Fruit fly (Drosophila melanogaster) whole organism, embryonic: ENCODE data around the gene lectin-29Ca.

ENCODE experiments used
- Adf1 ChIP-seq: fragments of 200-800 bp; sonication (Bioruptor generic); IDR thresholded peaks from 2 replicates; pipeline ENCODE4 v1.3.6; 2022; ENCODE audit warnings: missing biosample characterization, missing genetic modification characterization
- Bgb ChIP-seq: fragments of 200-800 bp; sonication (Bioruptor generic); IDR thresholded peaks from 2 replicates; pipeline ENCODE4 v1.3.6; 2022; ENCODE audit warnings: missing biosample characterization, missing genetic modification characterization; ENCODE audit not compliant: partially characterized antibody
- Bteb2 ChIP-seq: fragments of 200-800 bp; sonication (Bioruptor generic); optimal IDR thresholded peaks from 2 replicates; lab custom pipeline; 2016; ENCODE audit warnings: missing biosample characterization, missing genetic modification characterization
- CG10366 ChIP-seq: fragments of 200-800 bp; sonication (Bioruptor generic); IDR thresholded peaks from 2 replicates; pipeline ENCODE4 v1.3.6; 2022; ENCODE audit warnings: missing biosample characterization, missing genetic modification characterization
- CG11560 ChIP-seq: fragments of 200-800 bp; sonication (Bioruptor generic); IDR thresholded peaks from 3 replicates; pipeline ENCODE4 v1.3.6; 2022; ENCODE audit warnings: missing biosample characterization, missing genetic modification characterization
- CG12299 ChIP-seq: fragments of 200-800 bp; sonication (Bioruptor generic); optimal IDR thresholded peaks from 2 replicates; lab custom pipeline; 2018; ENCODE audit warnings: missing biosample characterization, mild to moderate bottlenecking, missing genetic modification characterization
- CG13624 ChIP-seq: fragments of 200-800 bp; sonication (Bioruptor generic); optimal IDR thresholded peaks from 2 replicates; lab custom pipeline; 2016; ENCODE audit warnings: missing biosample characterization, missing genetic modification characterization
- CG17186 ChIP-seq: fragments of 200-800 bp; sonication (Bioruptor generic); optimal IDR thresholded peaks from 3 replicates; lab custom pipeline; 2017; ENCODE audit warnings: missing biosample characterization, missing genetic modification reagents, missing genetic modification characterization
- CG17385 ChIP-seq: fragments of 200-800 bp; sonication (Bioruptor generic); optimal IDR thresholded peaks from 3 replicates; lab custom pipeline; 2018; ENCODE audit warnings: missing biosample characterization, mild to moderate bottlenecking, missing genetic modification characterization
- CG18476 ChIP-seq: fragments of 200-800 bp; sonication (Bioruptor generic); optimal IDR thresholded peaks from 2 replicates; lab custom pipeline; 2016; ENCODE audit warnings: missing biosample characterization, mild to moderate bottlenecking, missing genetic modification characterization
- CG2875 ChIP-seq: fragments of 200-800 bp; sonication (Bioruptor generic); optimal IDR thresholded peaks from 2 replicates; lab custom pipeline; 2017; ENCODE audit warnings: missing biosample characterization, mild to moderate bottlenecking, missing genetic modification characterization, missing genetic modification reagents
- CG3407 ChIP-seq: fragments of 200-800 bp; sonication (Bioruptor generic); optimal IDR thresholded peaks from 2 replicates; lab custom pipeline; 2018; ENCODE audit warnings: missing biosample characterization, mild to moderate bottlenecking, missing genetic modification characterization
- CG3726 ChIP-seq: fragments of 200-800 bp; sonication (Bioruptor generic); IDR thresholded peaks from 3 replicates; pipeline ENCODE4, ENCODE4 v1.3.6; 2022; ENCODE audit warnings: missing biosample characterization, missing genetic modification characterization
- CG3995 ChIP-seq: fragments of 200-800 bp; sonication (Bioruptor generic); optimal IDR thresholded peaks from 3 replicates; lab custom pipeline; 2016; ENCODE audit warnings: missing biosample characterization, missing genetic modification characterization
- CG4282 ChIP-seq: fragments of 200-800 bp; sonication (Bioruptor generic); optimal IDR thresholded peaks from 2 replicates; lab custom pipeline; 2016; ENCODE audit warnings: missing biosample characterization, missing genetic modification characterization
- CG6683 ChIP-seq: fragments of 200-800 bp; sonication (Bioruptor generic); optimal IDR thresholded peaks from 2 replicates; lab custom pipeline; 2017; ENCODE audit warnings: missing biosample characterization, mild to moderate bottlenecking, missing genetic modification characterization, missing genetic modification reagents
- CG7357 ChIP-seq: fragments of 200-800 bp; sonication (Bioruptor generic); IDR thresholded peaks from 3 replicates; pipeline ENCODE4 v1.3.6; 2022; ENCODE audit warnings: missing biosample characterization, missing genetic modification characterization
- CG8924 ChIP-seq: fragments of 200-800 bp; optimal IDR thresholded peaks from 3 replicates; lab custom pipeline; 2019; ENCODE audit warnings: missing biosample characterization, mild to moderate bottlenecking, missing genetic modification characterization, moderate library complexity
- Dip2 ChIP-seq: fragments of 200-800 bp; sonication (Bioruptor generic); IDR thresholded peaks from 2 replicates; pipeline ENCODE4 v1.3.6; 2022; ENCODE audit warnings: missing biosample characterization, missing genetic modification characterization
- ERR ChIP-seq: fragments of 200-800 bp; sonication (Bioruptor generic); optimal IDR thresholded peaks from 2 replicates; lab custom pipeline; 2016; ENCODE audit warnings: missing biosample characterization, missing genetic modification characterization
- GATAe ChIP-seq: fragments of 200-800 bp; sonication (Bioruptor generic); conservative IDR thresholded peaks from 2 replicates; pipeline ENCODE4 v1.3.6; 2022; ENCODE audit warnings: missing biosample characterization, missing genetic modification characterization
- Hmr ChIP-seq: fragments of 200-800 bp; sonication (Bioruptor generic); optimal IDR thresholded peaks from 3 replicates; lab custom pipeline; 2017; ENCODE audit warnings: mild to moderate bottlenecking, missing biosample characterization, missing genetic modification reagents, missing genetic modification characterization
- Hr3 ChIP-seq: fragments of 200-800 bp; sonication (Bioruptor generic); optimal IDR thresholded peaks from 3 replicates; lab custom pipeline; 2016; ENCODE audit warnings: missing biosample characterization, missing genetic modification characterization
- Med ChIP-seq: fragments of 200-800 bp; sonication (Bioruptor generic); peaks from one replicate; lab custom pipeline; 2016; ENCODE audit warnings: missing biosample characterization, missing genetic modification characterization, mild to moderate bottlenecking, inconsistent platforms, moderate library complexity
- NC2β ChIP-seq: fragments of 200-800 bp; sonication (Bioruptor generic); optimal IDR thresholded peaks from 2 replicates; lab custom pipeline; 2016; ENCODE audit warnings: missing biosample characterization, missing genetic modification characterization
- Nf-YB ChIP-seq: fragments of 200-800 bp; sonication (Bioruptor generic); optimal IDR thresholded peaks from 3 replicates; lab custom pipeline; 2019; ENCODE audit warnings: missing biosample characterization, mild to moderate bottlenecking, missing genetic modification characterization, moderate library complexity
- Optix ChIP-seq: fragments of 200-800 bp; sonication (Bioruptor generic); IDR thresholded peaks from 3 replicates; pipeline ENCODE4 v1.3.6; 2022; ENCODE audit warnings: missing biosample characterization, missing genetic modification characterization
- Rfx ChIP-seq: fragments of 200-800 bp; sonication (Bioruptor generic); IDR thresholded peaks from 2 replicates; pipeline ENCODE4 v1.3.6; 2022; ENCODE audit warnings: missing biosample characterization, missing genetic modification characterization
- Stat92E ChIP-seq, 3 experiments: fragments of >200 bp in 2 of 3; fragments of 200-800 bp in 1 of 3; sonication (Bioruptor generic) in 1 of 3; optimal IDR thresholded peaks; 2 replicates each; lab custom pipeline; 2017 to 2019; ENCODE audit warnings: missing biosample characterization in 3 of 3, missing genetic modification characterization in 3 of 3, mild to moderate bottlenecking in 1 of 3, moderate library complexity in 1 of 3
- Xbp1 ChIP-seq: fragments of 200-800 bp; sonication (Bioruptor generic); optimal IDR thresholded peaks from 3 replicates; lab custom pipeline; 2016; ENCODE audit warnings: missing biosample characterization, mild to moderate bottlenecking, missing genetic modification characterization
- bbx ChIP-seq: fragments of 200-800 bp; sonication (Bioruptor generic); IDR thresholded peaks from 2 replicates; pipeline ENCODE4 v1.3.6; 2022; ENCODE audit warnings: missing biosample characterization, missing genetic modification characterization; ENCODE audit not compliant: partially characterized antibody
- da ChIP-seq: fragments of 200-800 bp; sonication (Bioruptor generic); optimal IDR thresholded peaks from 2 replicates; lab custom pipeline; 2016; ENCODE audit warnings: missing biosample characterization, missing genetic modification characterization
- dan ChIP-seq: fragments of 200-800 bp; sonication (Bioruptor generic); IDR thresholded peaks from 2 replicates; pipeline ENCODE4 v1.3.6; 2022; ENCODE audit warnings: missing biosample characterization, missing genetic modification characterization
- ewg ChIP-seq: fragments of 200-800 bp; sonication (Bioruptor generic); optimal IDR thresholded peaks from 3 replicates; lab custom pipeline; 2017; ENCODE audit warnings: mild to moderate bottlenecking, missing biosample characterization, missing genetic modification reagents, missing genetic modification characterization
- fu2 ChIP-seq: fragments of 200-800 bp; sonication (Bioruptor generic); optimal IDR thresholded peaks from 2 replicates; lab custom pipeline; 2016; ENCODE audit warnings: missing biosample characterization, missing genetic modification characterization
- hb ChIP-seq: fragments of 200-800 bp; sonication (Bioruptor generic); IDR thresholded peaks from 3 replicates; pipeline ENCODE4 v1.3.6; 2022; ENCODE audit warnings: missing biosample characterization, missing genetic modification characterization; ENCODE audit not compliant: partially characterized antibody
- hth ChIP-seq: fragments of >200 bp; optimal IDR thresholded peaks from 2 replicates; lab custom pipeline; 2017; ENCODE audit warnings: inconsistent platforms
- jumu ChIP-seq: fragments of 200-800 bp; sonication (Bioruptor generic); optimal IDR thresholded peaks from 3 replicates; lab custom pipeline; 2016; ENCODE audit warnings: missing biosample characterization, missing genetic modification characterization
- oc ChIP-seq: fragments of 200-800 bp; sonication (Bioruptor generic); optimal IDR thresholded peaks from 2 replicates; lab custom pipeline; 2018; ENCODE audit warnings: missing biosample characterization, mild to moderate bottlenecking, missing genetic modification characterization, moderate library complexity
- pnt ChIP-seq: fragments of 200-800 bp; sonication (Bioruptor generic); optimal IDR thresholded peaks from 3 replicates; lab custom pipeline; 2016; ENCODE audit warnings: missing biosample characterization, missing genetic modification characterization
- ranshi ChIP-seq: fragments of 200-800 bp; sonication (Bioruptor generic); IDR thresholded peaks from 2 replicates; pipeline ENCODE4 v1.3.6; 2022; ENCODE audit warnings: missing biosample characterization, missing genetic modification characterization
- schlank ChIP-seq: fragments of 200-800 bp; sonication (Bioruptor generic); optimal IDR thresholded peaks from 2 replicates; lab custom pipeline; 2018; ENCODE audit warnings: missing biosample characterization, mild to moderate bottlenecking, missing genetic modification characterization
- sob ChIP-seq: fragments of 200-800 bp; sonication (Bioruptor generic); IDR thresholded peaks from 2 replicates; pipeline ENCODE4 v1.3.6; 2022; ENCODE audit warnings: missing biosample characterization, missing genetic modification characterization
- sr ChIP-seq: fragments of 200-800 bp; sonication (Bioruptor generic); IDR thresholded peaks from 3 replicates; pipeline ENCODE4 v1.3.6; 2022; ENCODE audit warnings: missing biosample characterization, missing genetic modification characterization
- sug ChIP-seq: fragments of 200-800 bp; optimal IDR thresholded peaks from 2 replicates; lab custom pipeline; 2019; ENCODE audit warnings: missing biosample characterization, mild to moderate bottlenecking, missing genetic modification characterization, moderate library complexity
- tup ChIP-seq: fragments of 200-800 bp; sonication (Bioruptor generic); optimal IDR thresholded peaks from 2 replicates; lab custom pipeline; 2016; ENCODE audit warnings: missing biosample characterization, mild to moderate bottlenecking, missing genetic modification characterization, moderate library complexity
- unpg ChIP-seq: fragments of 200-800 bp; sonication (Bioruptor generic); optimal IDR thresholded peaks from 3 replicates; lab custom pipeline; 2018; ENCODE audit warnings: missing biosample characterization, mild to moderate bottlenecking, missing genetic modification characterization, moderate library complexity
- vfl ChIP-seq: fragments of 200-800 bp; sonication (Bioruptor generic); optimal IDR thresholded peaks from 2 replicates; lab custom pipeline; 2016; ENCODE audit warnings: missing biosample characterization, missing genetic modification characterization
- wek ChIP-seq: fragments of 200-800 bp; sonication (Bioruptor generic); optimal IDR thresholded peaks from 3 replicates; lab custom pipeline; 2018; ENCODE audit warnings: missing biosample characterization, mild to moderate bottlenecking, missing genetic modification characterization, moderate library complexity

The lectin-29Ca gene

DNA sequence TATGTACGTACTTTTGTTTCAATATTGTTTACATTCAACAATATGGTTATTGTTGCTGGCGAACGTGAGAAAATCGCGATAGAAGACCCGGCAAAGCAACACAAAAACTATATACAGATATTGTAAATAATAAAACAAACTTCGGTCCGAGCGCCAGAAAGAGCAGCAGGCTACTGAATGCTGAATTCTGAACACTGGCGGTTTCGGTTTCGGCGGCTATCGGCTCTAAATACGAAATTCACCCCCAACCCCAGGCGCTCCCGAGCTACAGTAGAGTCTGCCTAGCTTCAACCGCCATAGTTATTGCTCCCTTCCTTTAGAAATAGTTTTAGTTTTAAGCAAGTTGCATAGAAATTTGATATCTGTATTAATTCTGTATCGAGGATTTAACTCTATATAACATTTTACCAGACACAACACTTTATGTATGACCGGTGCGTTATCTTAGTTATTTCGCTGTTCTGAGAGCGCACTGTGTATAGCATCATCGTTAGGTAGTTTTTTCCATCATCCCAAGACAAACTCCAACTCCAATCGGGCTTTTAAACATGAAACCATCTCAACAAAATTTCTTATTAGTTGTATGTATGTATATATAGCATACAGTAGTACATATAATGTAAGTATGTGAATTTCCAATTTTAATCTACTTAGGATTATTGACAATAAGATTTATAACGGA is 31.7 kb downstream of the lectin-29Ca start, which contains the start of gene CG7627 (continued):
- TF ChIP-seq CG6683 (GFP tag; lab: Kevin White, UChicago) (peak; percentile 63), bbx (GFP tag; lab: Robert Waterston, UW) (peak; percentile 48; the same call in 1 of the 2 replicates), sug (peak; percentile 55), GATAe (GFP tag; lab: Robert Waterston, UW) (peak; percentile 38; the same call in 1 of the 2 replicates), wek (GFP tag; lab: Kevin White, UChicago) (peak; percentile 30), CG17385 (GFP tag; lab: Kevin White, UChicago) (peak; percentile 68), Adf1 (GFP tag; lab: Robert Waterston, UW) (peak; percentile 68), hb (GFP tag; lab: Robert Waterston, UW) (no peak), Xbp1 (GFP tag; lab: Kevin White, UChicago) (peak; percentile 72), schlank (peak; percentile 64), ERR (GFP tag; lab: Kevin White, UChicago) (peak; percentile 63), fu2 (GFP tag; lab: Kevin White, UChicago) (peak; percentile 77), Med (GFP tag; lab: Kevin White, UChicago) (peak; percentile 97), CG3726 (GFP tag; lab: Robert Waterston, UW) (0 out of 3 replicates have a peak, but pooled peaks have one; percentile 51), Optix (GFP tag; lab: Robert Waterston, UW) (peak; percentile 64; the same call in 1 of the 3 replicates), NC2β (GFP tag; lab: Kevin White, UChicago) (peak; percentile 49), CG2875 (peak; percentile 54), CG8924 (tag; lab: Kevin White, UChicago) (peak; percentile 61), ewg (GFP tag; lab: Kevin White, UChicago) (peak; percentile 47), oc (no peak), unpg (peak; percentile 70), Dip2 (GFP tag; lab: Robert Waterston, UW) (no peak; the same call in 1 of the 2 replicates), dan (GFP tag; lab: Robert Waterston, UW) (no peak), Hmr (GFP tag; lab: Kevin White, UChicago) (peak; percentile 84), vfl (GFP tag; lab: Kevin White, UChicago) (peak; percentile 65), CG12299 (tag; lab: Kevin White, UChicago) (peak; percentile 71), CG11560 (peak; percentile 63; the same call in 2 of the 3 replicates), da (GFP tag; lab: Kevin White, UChicago) (peak; percentile 19), CG18476 (peak; percentile 64), CG4282 (GFP tag; lab: Kevin White, UChicago) (no peak), Rfx (GFP tag; lab: Robert Waterston, UW) (peak; percentile 87), Bteb2 (GFP tag; lab: Kevin White, UChicago) (peak; percentile 10), CG13624 (peak; percentile 45), CG3407 (GFP tag; lab: Kevin White, UChicago) (peak; percentile 28), CG17186 (GFP tag; lab: Kevin White, UChicago) (no peak), sob (GFP tag; lab: Robert Waterston, UW) (peak; percentile 64), CG3995 (GFP tag; lab: Kevin White, UChicago) (peak; percentile 7), jumu (GFP tag; lab: Kevin White, UChicago) (peak; percentile 76), Stat92E (GFP tag; optimal IDR thresholded peaks at IDR 0.05; lab: Kevin White, UChicago) (no peak), sr (peak; percentile 22; the same call in 1 of the 3 replicates), Nf-YB (peak; percentile 26), Hr3 (GFP tag; lab: Kevin White, UChicago) (peak; percentile 62), CG10366 (GFP tag; lab: Robert Waterston, UW) (peak; percentile 73), CG7357 (GFP tag; lab: Robert Waterston, UW) (peak; percentile 73; the same call in 2 of the 3 replicates), tup (GFP tag; lab: Kevin White, UChicago) (peak; percentile 41), Bgb (peak; percentile 38; the same call in 1 of the 2 replicates), hth (lab: Kevin White, UChicago) (no peak), ranshi (GFP tag; lab: Robert Waterston, UW) (peak; percentile 81), pnt (GFP tag; lab: Kevin White, UChicago) (peak; percentile 59)
